Worm (Caenorhabditis elegans): Measurements from ENCODE around the gene F14F8.9.
"Not testable (repeated sequence)": the region's sequence is repeated elsewhere in the genome, so short reads cannot be mapped to it uniquely, and the experiment has no call there.

The F14F8.9 gene

ce11 chrV:16649200-16649599 lies 19.2 kb downstream of the F14F8.9 start, which contains the start of gene W06G6.11:
Gene W06G6.11 (minus strand): TSS chrV:16649300.
- TF ChIP-seq mab-5 (tag; optimal IDR thresholded peaks at IDR 0.05); elt-1 (tag; optimal IDR thresholded peaks at IDR 0.05; ENCODE audit: borderline replicate concordance, insufficient read depth); lsy-2 (tag; optimal IDR thresholded peaks at IDR 0.05): not testable (repeated sequence)

ce11 chrV:16648317-16649018 lies 19.9 kb downstream of the F14F8.9 start, which contains the start of gene W06G6.20:
Gene W06G6.20 (minus strand): TSS chrV:16648367.
- TF ChIP-seq nhr-76 (tag; optimal IDR thresholded peaks at IDR 0.05) (no peak), unc-62 (GFP tag; optimal IDR thresholded peaks at IDR 0.05) (no peak), hlh-1 (tag; optimal IDR thresholded peaks at IDR 0.05) (no peak), tbx-8 (GFP tag; optimal IDR thresholded peaks at IDR 0.05) (no peak), lin-13 (tag; optimal IDR thresholded peaks at IDR 0.05) (no peak), unc-39 (tag; optimal IDR thresholded peaks at IDR 0.05) (no peak), flh-1 (GFP tag; optimal IDR thresholded peaks at IDR 0.05) (no peak), sptf-1 (tag; optimal IDR thresholded peaks at IDR 0.05) (no peak), snpc-4 (tag; optimal IDR thresholded peaks at IDR 0.05) (no peak), lsy-2 (tag; optimal IDR thresholded peaks at IDR 0.05) (no peak), M03D4.4 (tag; optimal IDR thresholded peaks at IDR 0.05) (no peak)

- TF ChIP-seq pha-4 (tag; optimal IDR thresholded peaks at IDR 0.05) (no peak), sem-2 (GFP tag; optimal IDR thresholded peaks at IDR 0.05) (no peak), zip-8 (tag; optimal IDR thresholded peaks at IDR 0.05) (no peak), nhr-76 (tag; optimal IDR thresholded peaks at IDR 0.05) (no peak), nhr-28 (tag; optimal IDR thresholded peaks at IDR 0.05) (no peak), tbx-8 (GFP tag; optimal IDR thresholded peaks at IDR 0.05) (no peak), unc-120 (tag; optimal IDR thresholded peaks at IDR 0.05; ENCODE audit: poor library complexity, severe bottlenecking) (no peak), ces-1 (GFP tag; optimal IDR thresholded peaks at IDR 0.05) (no peak), mls-2 (tag; optimal IDR thresholded peaks at IDR 0.05) (no peak), mep-1 (tag; optimal IDR thresholded peaks at IDR 0.05) (no peak), ceh-43 (GFP tag; optimal IDR thresholded peaks at IDR 0.05) (no peak), nhr-237 (tag; optimal IDR thresholded peaks at IDR 0.05) (no peak), ceh-39 (tag; optimal IDR thresholded peaks at IDR 0.05) (no peak), M03D4.4 (tag; optimal IDR thresholded peaks at IDR 0.05) (no peak), lin-13 (tag; optimal IDR thresholded peaks at IDR 0.05) (no peak), lin-32 (GFP tag; optimal IDR thresholded peaks at IDR 0.05) (no peak), ceh-83 (GFP tag; optimal IDR thresholded peaks at IDR 0.05) (no peak), snpc-4 (tag; optimal IDR thresholded peaks at IDR 0.05) (no peak)
These were observed 21.3 kb downstream of the F14F8.9 start, which contains the start of gene W06G6.10 for ce11 chrV:16647093-16647492. Gene W06G6.10 (minus strand): TSS chrV:16647193.

ce11 chrV:16646372-16646771 lies 22.0 kb downstream of the F14F8.9 start, which contains the start of gene W06G6.9:
Gene W06G6.9 (minus strand): TSS chrV:16646472.
- TF ChIP-seq zip-8 (tag; optimal IDR thresholded peaks at IDR 0.05) = no peak
- no peak for TF ChIP-seq pha-4 (tag; optimal IDR thresholded peaks at IDR 0.05)
- no peak for TF ChIP-seq mep-1 (tag; optimal IDR thresholded peaks at IDR 0.05)
- TF ChIP-seq snpc-4 (tag; optimal IDR thresholded peaks at IDR 0.05) = no peak
- no peak for TF ChIP-seq hlh-1 (tag; optimal IDR thresholded peaks at IDR 0.05)
- TF ChIP-seq nhr-28 (tag; optimal IDR thresholded peaks at IDR 0.05) = no peak
- TF ChIP-seq flh-1 (GFP tag; optimal IDR thresholded peaks at IDR 0.05) = no peak
- no peak for TF ChIP-seq unc-62 (GFP tag; optimal IDR thresholded peaks at IDR 0.05)
- TF ChIP-seq lin-13 (tag; optimal IDR thresholded peaks at IDR 0.05) = no peak
- no peak for TF ChIP-seq ztf-11 (tag; optimal IDR thresholded peaks at IDR 0.05)
- TF ChIP-seq ceh-39 (tag; optimal IDR thresholded peaks at IDR 0.05) = no peak
- no peak for TF ChIP-seq ces-1 (GFP tag; optimal IDR thresholded peaks at IDR 0.05)
- TF ChIP-seq nhr-12 (tag; optimal IDR thresholded peaks at IDR 0.05) = no peak
- TF ChIP-seq sem-2 (GFP tag; optimal IDR thresholded peaks at IDR 0.05) = no peak
- no peak for TF ChIP-seq tbx-8 (GFP tag; optimal IDR thresholded peaks at IDR 0.05)
- no peak for TF ChIP-seq M03D4.4 (tag; optimal IDR thresholded peaks at IDR 0.05)

- TF ChIP-seq unc-120 (tag; optimal IDR thresholded peaks at IDR 0.05; ENCODE audit: poor library complexity, severe bottlenecking) (no peak), zip-8 (tag; optimal IDR thresholded peaks at IDR 0.05) (no peak), sem-2 (GFP tag; optimal IDR thresholded peaks at IDR 0.05) (no peak), nhr-237 (tag; optimal IDR thresholded peaks at IDR 0.05) (no peak), nhr-2 (tag; optimal IDR thresholded peaks at IDR 0.05) (no peak), tbx-8 (GFP tag; optimal IDR thresholded peaks at IDR 0.05) (no peak), lsy-2 (tag; optimal IDR thresholded peaks at IDR 0.05) (no peak)
These were observed 23.0 kb downstream of the F14F8.9 start, which contains the start of gene W06G6.17 for ce11 chrV:16645201-16645940. Gene W06G6.17 (minus strand): TSS chrV:16645251.
